Worm (Caenorhabditis elegans): ENCODE results near the gene nduf-11.

nduf-11 gene

ce11 chrII:11345570-11346029 lies at the start of gene nduf-11:
Gene nduf-11, minus strand, starts transcription at chrII:11345620.
- TF ChIP-seq him-1 (tag; optimal IDR thresholded peaks at IDR 0.05) (peak; percentile 45), W03F9.2 (tag; optimal IDR thresholded peaks at IDR 0.05) (peak; percentile 87), dao-5 (tag; optimal IDR thresholded peaks at IDR 0.05) (no peak)

- TF ChIP-seq dao-5 (tag; optimal IDR thresholded peaks at IDR 0.05) (no peak), him-1 (tag; optimal IDR thresholded peaks at IDR 0.05) (no peak), W03F9.2 (tag; optimal IDR thresholded peaks at IDR 0.05) (no peak)
Measured at ce11 chrII:11393787-11394186, 48.4 kb upstream of the nduf-11 start.

ce11 chrII:11392390-11392789 lies 47.0 kb upstream of the nduf-11 start:
- TF ChIP-seq him-1 (tag; optimal IDR thresholded peaks at IDR 0.05), result no peak
- no peak for TF ChIP-seq dao-5 (tag; optimal IDR thresholded peaks at IDR 0.05)
- no peak for TF ChIP-seq W03F9.2 (tag; optimal IDR thresholded peaks at IDR 0.05)

- no peak for TF ChIP-seq dao-5 (tag; optimal IDR thresholded peaks at IDR 0.05)
- TF ChIP-seq W03F9.2 (tag; optimal IDR thresholded peaks at IDR 0.05), result no peak
- no peak for TF ChIP-seq him-1 (tag; optimal IDR thresholded peaks at IDR 0.05)
Measured at ce11 chrII:11390865-11391264, 45.4 kb upstream of the nduf-11 start, which contains the start of gene shn-1. Gene shn-1, minus strand, starts transcription at chrII:11390965.

- TF ChIP-seq him-1 (tag; optimal IDR thresholded peaks at IDR 0.05) (no peak), W03F9.2 (tag; optimal IDR thresholded peaks at IDR 0.05) (no peak), dao-5 (tag; optimal IDR thresholded peaks at IDR 0.05) (no peak)
Measured at ce11 chrII:11386950-11387349, 41.5 kb upstream of the nduf-11 start.

ce11 chrII:11384099-11384498 lies 38.7 kb upstream of the nduf-11 start:
- TF ChIP-seq W03F9.2 (tag; optimal IDR thresholded peaks at IDR 0.05), result no peak
- no peak for TF ChIP-seq dao-5 (tag; optimal IDR thresholded peaks at IDR 0.05)
- no peak for TF ChIP-seq him-1 (tag; optimal IDR thresholded peaks at IDR 0.05)

ce11 chrII:11383058-11383457 lies 37.6 kb upstream of the nduf-11 start, which contains the start of the genes C33B4.5 and C33B4.4:
Gene C33B4.5, plus strand, starts transcription at chrII:11383327.
Gene C33B4.4, minus strand, starts transcription at chrII:11383442.
- TF ChIP-seq him-1 (tag; optimal IDR thresholded peaks at IDR 0.05) (no peak), W03F9.2 (tag; optimal IDR thresholded peaks at IDR 0.05) (no peak), dao-5 (tag; optimal IDR thresholded peaks at IDR 0.05) (no peak)

ce11 chrII:11377700-11378099 lies 32.3 kb upstream of the nduf-11 start:
- TF ChIP-seq him-1 (tag; optimal IDR thresholded peaks at IDR 0.05), result no peak
- no peak for TF ChIP-seq dao-5 (tag; optimal IDR thresholded peaks at IDR 0.05)
- no peak for TF ChIP-seq W03F9.2 (tag; optimal IDR thresholded peaks at IDR 0.05)

ce11 chrII:11376598-11377108 lies 31.2 kb upstream of the nduf-11 start:
- TF ChIP-seq him-1 (tag; optimal IDR thresholded peaks at IDR 0.05), result no peak
- peak; percentile 10 for TF ChIP-seq W03F9.2 (tag; optimal IDR thresholded peaks at IDR 0.05)

- TF ChIP-seq him-1 (tag; optimal IDR thresholded peaks at IDR 0.05) (no peak), W03F9.2 (tag; optimal IDR thresholded peaks at IDR 0.05) (no peak), dao-5 (tag; optimal IDR thresholded peaks at IDR 0.05) (no peak)
Measured at ce11 chrII:11376026-11376425, 30.6 kb upstream of the nduf-11 start.

- TF ChIP-seq W03F9.2 (tag; optimal IDR thresholded peaks at IDR 0.05), result no peak
- no peak for TF ChIP-seq dao-5 (tag; optimal IDR thresholded peaks at IDR 0.05)
- no peak for TF ChIP-seq him-1 (tag; optimal IDR thresholded peaks at IDR 0.05)
Measured at ce11 chrII:11371981-11372380, 26.6 kb upstream of the nduf-11 start, which contains the start of gene C33B4.2. Gene C33B4.2, minus strand, starts transcription at chrII:11372145.

- TF ChIP-seq W03F9.2 (tag; optimal IDR thresholded peaks at IDR 0.05) (no peak), him-1 (tag; optimal IDR thresholded peaks at IDR 0.05) (no peak), dao-5 (tag; optimal IDR thresholded peaks at IDR 0.05) (no peak)
Measured at ce11 chrII:11361751-11362150, 16.3 kb upstream of the nduf-11 start.

- TF ChIP-seq dao-5 (tag; optimal IDR thresholded peaks at IDR 0.05), result no peak
Measured at ce11 chrII:11353471-11353870, 8.1 kb upstream of the nduf-11 start.

ce11 chrII:11351599-11351998 lies 6.2 kb upstream of the nduf-11 start, which contains the start of gene clh-2:
Gene clh-2, plus strand, starts transcription at chrII:11351899.
- no peak for TF ChIP-seq W03F9.2 (tag; optimal IDR thresholded peaks at IDR 0.05)
- no peak for TF ChIP-seq him-1 (tag; optimal IDR thresholded peaks at IDR 0.05)
- no peak for TF ChIP-seq dao-5 (tag; optimal IDR thresholded peaks at IDR 0.05)

- no peak for TF ChIP-seq dao-5 (tag; optimal IDR thresholded peaks at IDR 0.05)
- no peak for TF ChIP-seq W03F9.2 (tag; optimal IDR thresholded peaks at IDR 0.05)
- no peak for TF ChIP-seq him-1 (tag; optimal IDR thresholded peaks at IDR 0.05)
Measured at ce11 chrII:11349892-11350291, 4.5 kb upstream of the nduf-11 start, which contains the start of gene dph-5. Gene dph-5, plus strand, starts transcription at chrII:11350192.

Data from whole organism, L4/young adult.